Fruit fly (Drosophila melanogaster): ENCODE data around the gene CG16758.
A peak's percentile ranks its signal among the peaks of the same experiment; 100 is the strongest.

Gene CG16758

dm6 chr3L:2470735-2471395 lies 32.5 kb downstream of the CG16758 start:
- TF ChIP-seq CG4496 (GFP tag; IDR thresholded peaks at IDR 0.05): peak; percentile 47; the same call in 1 of the 3 replicates
- TF ChIP-seq Snoo (tag; optimal IDR thresholded peaks at IDR 0.05): peak; percentile 29
- TF ChIP-seq CG14655 (GFP tag; optimal IDR thresholded peaks at IDR 0.05): peak; percentile 88
- TF ChIP-seq CG32121 (GFP tag; IDR thresholded peaks at IDR 0.05): no peak
- TF ChIP-seq rn (GFP tag; IDR thresholded peaks at IDR 0.05): 0 out of 2 replicates have a peak, but pooled peaks have one; percentile 5
- TF ChIP-seq CG8301 (tag; optimal IDR thresholded peaks at IDR 0.05): peak; percentile 82
- peak; percentile 41 for TF ChIP-seq gl (tag; optimal IDR thresholded peaks at IDR 0.05)
- peak; percentile 38 for TF ChIP-seq Ets98B (GFP tag; IDR thresholded peaks at IDR 0.05)
- no peak for TF ChIP-seq CG10348 (GFP tag; IDR thresholded peaks at IDR 0.05)
- TF ChIP-seq Pif1A (GFP tag; optimal IDR thresholded peaks at IDR 0.05): peak; percentile 77
- peak; percentile 81 for TF ChIP-seq CG17806 (tag; optimal IDR thresholded peaks at IDR 0.05)
- TF ChIP-seq CG8159 (tag; optimal IDR thresholded peaks at IDR 0.05): peak; percentile 82
- peak; percentile 78 for TF ChIP-seq CG15710 (tag; optimal IDR thresholded peaks at IDR 0.05)
- peak; percentile 41 for TF ChIP-seq D1 (tag; optimal IDR thresholded peaks at IDR 0.05)
- TF ChIP-seq CG9948 (tag; optimal IDR thresholded peaks at IDR 0.05): peak; percentile 69
- TF ChIP-seq fd96Ca (GFP tag; IDR thresholded peaks at IDR 0.05): no peak
- peak; percentile 12 for TF ChIP-seq CG13204 (GFP tag; optimal IDR thresholded peaks at IDR 0.05)
- peak; percentile 80 for TF ChIP-seq EcR (GFP tag; optimal IDR thresholded peaks at IDR 0.05)
- peak; percentile 44; the same call in 1 of the 2 replicates for TF ChIP-seq CG12605 (GFP tag; IDR thresholded peaks at IDR 0.05)
- peak; percentile 32 for TF ChIP-seq CG34367 (tag; optimal IDR thresholded peaks at IDR 0.05)
- TF ChIP-seq Pif1B (GFP tag; optimal IDR thresholded peaks at IDR 0.05): peak; percentile 56

- TF ChIP-seq EcR (GFP tag; optimal IDR thresholded peaks at IDR 0.05) (peak; percentile 25), Snoo (tag; optimal IDR thresholded peaks at IDR 0.05) (no peak)
Measured at dm6 chr3L:2469660-2470059, 33.7 kb downstream of the CG16758 start.

dm6 chr3L:2468509-2468908 lies 34.9 kb downstream of the CG16758 start:
- TF ChIP-seq CG14655 (GFP tag; optimal IDR thresholded peaks at IDR 0.05) (peak; percentile 17), CG8159 (tag; optimal IDR thresholded peaks at IDR 0.05) (no peak)

dm6 chr3L:2467424-2467838 lies 36.0 kb downstream of the CG16758 start:
- TF ChIP-seq CG12605 (GFP tag; IDR thresholded peaks at IDR 0.05): peak; percentile 65; the same call in 1 of the 2 replicates
- peak; percentile 82 for TF ChIP-seq CG14655 (GFP tag; optimal IDR thresholded peaks at IDR 0.05)
- 0 out of 2 replicates have a peak, but pooled peaks have one; percentile 8 for TF ChIP-seq rn (GFP tag; IDR thresholded peaks at IDR 0.05)
- TF ChIP-seq Ets98B (GFP tag; IDR thresholded peaks at IDR 0.05): peak; percentile 82
- TF ChIP-seq CG17806 (tag; optimal IDR thresholded peaks at IDR 0.05): peak; percentile 82
- no peak for TF ChIP-seq CG10348 (GFP tag; IDR thresholded peaks at IDR 0.05)
- TF ChIP-seq CG8301 (tag; optimal IDR thresholded peaks at IDR 0.05): peak; percentile 75
- peak; percentile 54 for TF ChIP-seq D1 (tag; optimal IDR thresholded peaks at IDR 0.05)
- TF ChIP-seq CG8159 (tag; optimal IDR thresholded peaks at IDR 0.05): peak; percentile 85
- peak; percentile 74 for TF ChIP-seq Pif1B (GFP tag; optimal IDR thresholded peaks at IDR 0.05)
- TF ChIP-seq Snoo (tag; optimal IDR thresholded peaks at IDR 0.05): peak; percentile 70
- no peak for TF ChIP-seq EcR (GFP tag; optimal IDR thresholded peaks at IDR 0.05)
- TF ChIP-seq CG9948 (tag; optimal IDR thresholded peaks at IDR 0.05): peak; percentile 76
- peak; percentile 87; the same call in 2 of the 3 replicates for TF ChIP-seq CG4496 (GFP tag; IDR thresholded peaks at IDR 0.05)
- peak; percentile 82 for TF ChIP-seq fd96Ca (GFP tag; IDR thresholded peaks at IDR 0.05)
- peak; percentile 79 for TF ChIP-seq CG15710 (tag; optimal IDR thresholded peaks at IDR 0.05)
- TF ChIP-seq CG34367 (tag; optimal IDR thresholded peaks at IDR 0.05): peak; percentile 66
- TF ChIP-seq gl (tag; optimal IDR thresholded peaks at IDR 0.05): peak; percentile 43
- peak; percentile 81 for TF ChIP-seq Pif1A (GFP tag; optimal IDR thresholded peaks at IDR 0.05)
- TF ChIP-seq CG32121 (GFP tag; IDR thresholded peaks at IDR 0.05): peak; percentile 81
- TF ChIP-seq CG13204 (GFP tag; optimal IDR thresholded peaks at IDR 0.05): peak; percentile 45

- TF ChIP-seq gl (tag; optimal IDR thresholded peaks at IDR 0.05) (peak; percentile 29), CG8301 (tag; optimal IDR thresholded peaks at IDR 0.05) (no peak), CG10348 (GFP tag; IDR thresholded peaks at IDR 0.05) (no peak), rn (GFP tag; IDR thresholded peaks at IDR 0.05) (no peak), D1 (tag; optimal IDR thresholded peaks at IDR 0.05) (no peak), Pif1A (GFP tag; optimal IDR thresholded peaks at IDR 0.05) (no peak), CG14655 (GFP tag; optimal IDR thresholded peaks at IDR 0.05) (no peak), CG13204 (GFP tag; optimal IDR thresholded peaks at IDR 0.05) (peak; percentile 21), CG32121 (GFP tag; IDR thresholded peaks at IDR 0.05) (no peak), fd96Ca (GFP tag; IDR thresholded peaks at IDR 0.05) (0 out of 3 replicates have a peak, but pooled peaks have one; percentile 29), EcR (GFP tag; optimal IDR thresholded peaks at IDR 0.05) (peak; percentile 35), CG8159 (tag; optimal IDR thresholded peaks at IDR 0.05) (peak; percentile 2), CG9948 (tag; optimal IDR thresholded peaks at IDR 0.05) (no peak), Snoo (tag; optimal IDR thresholded peaks at IDR 0.05) (peak; percentile 24), Pif1B (GFP tag; optimal IDR thresholded peaks at IDR 0.05) (no peak), CG34367 (tag; optimal IDR thresholded peaks at IDR 0.05) (no peak), CG4496 (GFP tag; IDR thresholded peaks at IDR 0.05) (peak; percentile 49; the same call in 2 of the 3 replicates), Ets98B (GFP tag; IDR thresholded peaks at IDR 0.05) (peak; percentile 55; the same call in 1 of the 2 replicates), CG17806 (tag; optimal IDR thresholded peaks at IDR 0.05) (no peak), CG12605 (GFP tag; IDR thresholded peaks at IDR 0.05) (peak; percentile 40; the same call in 1 of the 2 replicates), CG15710 (tag; optimal IDR thresholded peaks at IDR 0.05) (no peak)
Measured at dm6 chr3L:2466411-2467015, 36.9 kb downstream of the CG16758 start.
